Worm (Caenorhabditis elegans): ENCODE results near the gene cdgs-1.

Gene cdgs-1

ce11 chrIV:7770162-7770561 lies 45.4 kb downstream of the cdgs-1 start, which contains the start of gene rdl-1:
TSS of gene rdl-1 (minus strand) at chrIV:7770262.
- no peak for TF ChIP-seq tbx-11 (GFP tag; IDR thresholded peaks at IDR 0.05)
- TF ChIP-seq hnd-1 (tag; optimal IDR thresholded peaks at IDR 0.05), result no peak
- no peak for TF ChIP-seq tra-4 (tag; optimal IDR thresholded peaks at IDR 0.05)
- TF ChIP-seq scrt-1 (GFP tag; IDR thresholded peaks at IDR 0.05), result no peak
- no peak for TF ChIP-seq hmg-4 (GFP tag; optimal IDR thresholded peaks at IDR 0.05)
- no peak for TF ChIP-seq ama-1 (optimal IDR thresholded peaks at IDR 0.05)
- no peak for TF ChIP-seq hmbx-1 (tag; optimal IDR thresholded peaks at IDR 0.05)
- no peak for TF ChIP-seq B0310.2 (tag; optimal IDR thresholded peaks at IDR 0.05)
- TF ChIP-seq tbx-37 (GFP tag; conservative IDR thresholded peaks at IDR 0.05), result no peak

DNA sequence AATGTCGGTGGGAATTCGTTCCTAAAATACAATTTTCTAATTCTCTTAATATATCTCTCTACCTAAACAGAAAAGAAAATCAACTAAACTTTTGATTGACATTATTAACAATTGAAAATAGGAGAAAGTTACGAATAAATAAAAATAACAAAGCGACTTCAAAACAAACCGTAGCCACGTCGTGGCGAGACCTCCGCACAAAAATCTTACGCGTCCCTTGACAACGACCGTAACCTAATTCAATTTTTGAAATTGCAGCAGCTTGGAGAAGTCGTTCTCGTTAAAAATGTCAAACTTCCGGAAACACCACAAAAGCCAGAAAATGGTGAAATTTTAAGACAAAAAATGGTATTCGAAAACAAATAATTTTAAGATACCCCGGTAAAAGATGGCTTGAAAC lies 51.2 kb downstream of the cdgs-1 start:
- TF ChIP-seq aly-1 (tag; optimal IDR thresholded peaks at IDR 0.05) (no peak), tbx-37 (GFP tag; conservative IDR thresholded peaks at IDR 0.05) (no peak), scrt-1 (GFP tag; IDR thresholded peaks at IDR 0.05) (no peak), ceh-36 (tag; optimal IDR thresholded peaks at IDR 0.05) (no peak)

DNA sequence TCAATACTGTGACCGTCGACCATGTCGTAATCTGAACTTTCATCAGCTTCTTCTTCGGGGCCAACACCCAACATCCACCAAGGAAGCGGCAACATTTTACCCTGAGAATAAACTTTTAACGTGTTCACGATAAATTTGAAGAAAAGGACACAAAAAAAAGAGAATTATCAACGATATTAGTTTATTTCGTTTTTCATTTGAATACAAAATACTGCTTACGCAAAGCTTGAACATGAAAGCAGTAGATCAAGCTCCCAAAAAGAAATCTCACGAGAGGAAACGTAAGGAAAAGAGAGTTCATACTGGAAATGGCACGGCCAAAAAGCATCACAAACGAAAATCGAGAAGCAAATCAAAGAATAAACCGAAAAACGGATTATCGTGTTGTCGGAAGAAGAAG lies 51.8 kb downstream of the cdgs-1 start, which contains the start of the genes C46A5.6 and C46A5.1:
Gene C46A5.6, minus strand, starts transcription at position 101 of the 400 bp plus-strand sequence.
Gene C46A5.1, plus strand, starts transcription at position 184 of the 400 bp plus-strand sequence.
- TF ChIP-seq B0310.2 (tag; optimal IDR thresholded peaks at IDR 0.05) (no peak), tbx-11 (GFP tag; IDR thresholded peaks at IDR 0.05) (no peak), ceh-36 (tag; optimal IDR thresholded peaks at IDR 0.05) (no peak), sea-1 (GFP tag; conservative IDR thresholded peaks at IDR 0.05) (no peak), flt-1 (GFP tag; IDR thresholded peaks at IDR 0.05) (no peak), hmg-4 (GFP tag; optimal IDR thresholded peaks at IDR 0.05) (no peak), pes-1 (GFP tag; IDR thresholded peaks at IDR 0.05) (no peak), hmbx-1 (tag; optimal IDR thresholded peaks at IDR 0.05) (no peak)

Measured in whole organism, early embryonic.